Fruit fly (Drosophila melanogaster): ENCODE measurements around the gene Dpy-30L2.

DNA sequence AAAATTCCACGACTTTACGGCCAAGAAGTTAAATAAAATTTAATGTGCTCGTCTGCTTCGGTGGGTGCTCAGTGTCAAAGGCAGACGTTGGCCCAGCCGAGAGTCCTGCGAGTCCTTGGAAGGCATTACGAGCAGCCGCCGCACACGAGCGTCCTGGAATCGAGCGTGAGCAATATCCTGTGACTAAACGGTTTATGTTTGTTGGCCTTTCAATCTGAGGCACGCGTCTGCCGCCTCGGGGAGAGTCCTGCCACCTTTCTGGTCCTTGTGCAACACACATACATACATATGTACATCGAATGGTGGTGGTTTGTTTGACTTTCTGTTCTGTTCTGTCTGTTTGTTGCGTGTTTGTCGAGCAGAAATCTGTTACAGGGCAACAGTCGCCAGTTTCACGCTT is 35.9 kb upstream of the Dpy-30L2 start:
- TF ChIP-seq Mnt (GFP tag; optimal IDR thresholded peaks at IDR 0.05) (no peak), toe (GFP tag; optimal IDR thresholded peaks at IDR 0.05) (no peak), CG7101 (tag; optimal IDR thresholded peaks at IDR 0.05) (no peak), pad (GFP tag; optimal IDR thresholded peaks at IDR 0.05) (no peak), CG11617 (GFP tag; optimal IDR thresholded peaks at IDR 0.05) (no peak), tj (GFP tag; optimal IDR thresholded peaks at IDR 0.05) (no peak)

All from whole organism, adult.